Fruit fly (Drosophila melanogaster): ENCODE measurements around the gene RFeSP.

DNA sequence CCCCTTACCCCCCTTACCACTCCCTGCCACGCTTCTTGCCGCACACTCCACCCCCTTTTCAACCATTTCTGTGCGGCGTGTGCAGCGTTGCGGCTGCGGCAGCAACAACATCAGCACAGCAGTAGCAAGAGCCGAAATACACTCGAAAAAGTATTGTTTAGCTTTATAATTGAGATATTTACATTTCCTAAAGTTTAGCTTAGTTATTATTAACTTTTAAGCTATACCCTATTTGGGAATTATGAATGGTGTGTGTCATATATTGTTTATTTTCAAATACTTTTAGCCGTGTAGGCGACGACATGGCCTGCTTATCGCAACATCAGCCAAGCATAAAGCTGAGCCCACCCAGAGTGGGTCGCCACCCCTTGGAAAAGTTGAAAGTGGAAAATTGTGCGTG, 1.8 kb upstream of the RFeSP start:
- TF ChIP-seq Dll (optimal IDR thresholded peaks at IDR 0.05), result no peak
- TF ChIP-seq pan (optimal IDR thresholded peaks at IDR 0.05), result no peak
